Fruit fly (Drosophila melanogaster) whole organism, adult: Measurements from ENCODE around the gene Irp-1B.

Source experiments
- CG11617 ChIP-seq: fragments of 200-800 bp; sonication (Bioruptor generic); optimal IDR thresholded peaks from 2 replicates; lab custom pipeline; 2017; ENCODE audit warnings: mild to moderate bottlenecking, missing biosample characterization, missing genetic modification reagents, missing genetic modification characterization
- CG12768 ChIP-seq: fragments of 200-800 bp; sonication (Bioruptor generic); optimal IDR thresholded peaks from 2 replicates; lab custom pipeline; 2017; ENCODE audit warnings: missing biosample characterization, missing genetic modification characterization, mild to moderate bottlenecking, moderate library complexity, missing genetic modification reagents
- CG14711 ChIP-seq: fragments of 200-800 bp; sonication (Bioruptor generic); optimal IDR thresholded peaks from 2 replicates; lab custom pipeline; 2018; ENCODE audit warnings: missing biosample characterization, mild to moderate bottlenecking, missing genetic modification characterization, moderate library complexity
- CG1620 ChIP-seq: fragments of 200-800 bp; sonication (Bioruptor generic); optimal IDR thresholded peaks from 2 replicates; lab custom pipeline; 2016; ENCODE audit warnings: missing biosample characterization, missing genetic modification characterization
- CG33017 ChIP-seq: fragments of 200-800 bp; sonication (Bioruptor generic); optimal IDR thresholded peaks from 2 replicates; lab custom pipeline; 2018; ENCODE audit warnings: missing biosample characterization, mild to moderate bottlenecking, missing genetic modification characterization, moderate library complexity
- CG5204 ChIP-seq: fragments of 200-800 bp; sonication (Bioruptor generic); optimal IDR thresholded peaks from 2 replicates; lab custom pipeline; 2016; ENCODE audit warnings: missing biosample characterization, missing genetic modification characterization
- CG7045 ChIP-seq: fragments of 200-800 bp; sonication (Bioruptor generic); optimal IDR thresholded peaks from 2 replicates; lab custom pipeline; 2017; ENCODE audit warnings: missing biosample characterization, mild to moderate bottlenecking, missing genetic modification characterization
- CG7101 ChIP-seq: fragments of 200-800 bp; sonication (Bioruptor generic); optimal IDR thresholded peaks from 2 replicates; lab custom pipeline; 2018; ENCODE audit warnings: missing biosample characterization, mild to moderate bottlenecking, missing genetic modification characterization, moderate library complexity
- Clk ChIP-seq: fragments of 200-800 bp; sonication (Bioruptor generic); optimal IDR thresholded peaks from 2 replicates; lab custom pipeline; 2017; ENCODE audit warnings: missing biosample characterization, missing genetic modification characterization
- Crg-1 ChIP-seq: fragments of 200-800 bp; sonication (Bioruptor generic); optimal IDR thresholded peaks from 2 replicates; lab custom pipeline; 2016; ENCODE audit warnings: missing biosample characterization, missing genetic modification characterization
- Hr96 ChIP-seq: fragments of 200-800 bp; sonication (Bioruptor generic); optimal IDR thresholded peaks from 2 replicates; lab custom pipeline; 2016; ENCODE audit warnings: missing biosample characterization, missing genetic modification characterization
- Mnt ChIP-seq: fragments of 200-800 bp; sonication (Bioruptor generic); optimal IDR thresholded peaks from 2 replicates; lab custom pipeline; 2016; ENCODE audit warnings: missing biosample characterization, mild to moderate bottlenecking, missing genetic modification characterization
- bab1 ChIP-seq: fragments of 200-800 bp; sonication (Bioruptor generic); optimal IDR thresholded peaks from 3 replicates; lab custom pipeline; 2019; ENCODE audit warnings: missing biosample characterization, mild to moderate bottlenecking, missing genetic modification characterization, moderate library complexity
- cic ChIP-seq: fragments of 200-800 bp; sonication (Bioruptor generic); optimal IDR thresholded peaks from 2 replicates; lab custom pipeline; 2017; ENCODE audit warnings: missing biosample characterization, mild to moderate bottlenecking, missing genetic modification characterization, moderate library complexity
- cnc ChIP-seq, 2 experiments: fragments of >200 bp; optimal IDR thresholded peaks; 2 replicates each; lab custom pipeline; 2017
- kay ChIP-seq: fragments of 200-800 bp; sonication (Bioruptor generic); peaks from one replicate; lab custom pipeline; 2016; ENCODE audit warnings: missing biosample characterization, missing genetic modification characterization, borderline replicate concordance
- ovo ChIP-seq: fragments of 200-800 bp; sonication (Bioruptor generic); optimal IDR thresholded peaks from 2 replicates; lab custom pipeline; 2016; ENCODE audit warnings: missing biosample characterization, missing genetic modification characterization
- pad ChIP-seq: fragments of 200-800 bp; sonication (Bioruptor generic); optimal IDR thresholded peaks from 3 replicates; lab custom pipeline; 2017; ENCODE audit warnings: missing biosample characterization, missing genetic modification characterization, mild to moderate bottlenecking, moderate library complexity, missing genetic modification reagents
- tj ChIP-seq: fragments of 200-800 bp; sonication (Bioruptor generic); optimal IDR thresholded peaks from 3 replicates; lab custom pipeline; 2017; ENCODE audit warnings: missing biosample characterization, mild to moderate bottlenecking, missing genetic modification characterization, moderate library complexity
- toe ChIP-seq: fragments of 200-800 bp; sonication (Bioruptor generic); optimal IDR thresholded peaks from 2 replicates; lab custom pipeline; 2016; ENCODE audit warnings: missing biosample characterization, missing genetic modification characterization

Irp-1B gene

dm6 chr3R:10391863-10392538 is 20.7 kb downstream of the Irp-1B start:
- TF ChIP-seq cic (GFP tag; lab: Kevin White, UChicago), result peak; percentile 64
- no peak for TF ChIP-seq CG33017 (tag; lab: Kevin White, UChicago)
- TF ChIP-seq Clk (GFP tag; lab: Kevin White, UChicago), result no peak
- TF ChIP-seq kay (GFP tag; lab: Kevin White, UChicago), result peak; percentile 76
- peak; percentile 29 for TF ChIP-seq tj (GFP tag; lab: Kevin White, UChicago)

DNA sequence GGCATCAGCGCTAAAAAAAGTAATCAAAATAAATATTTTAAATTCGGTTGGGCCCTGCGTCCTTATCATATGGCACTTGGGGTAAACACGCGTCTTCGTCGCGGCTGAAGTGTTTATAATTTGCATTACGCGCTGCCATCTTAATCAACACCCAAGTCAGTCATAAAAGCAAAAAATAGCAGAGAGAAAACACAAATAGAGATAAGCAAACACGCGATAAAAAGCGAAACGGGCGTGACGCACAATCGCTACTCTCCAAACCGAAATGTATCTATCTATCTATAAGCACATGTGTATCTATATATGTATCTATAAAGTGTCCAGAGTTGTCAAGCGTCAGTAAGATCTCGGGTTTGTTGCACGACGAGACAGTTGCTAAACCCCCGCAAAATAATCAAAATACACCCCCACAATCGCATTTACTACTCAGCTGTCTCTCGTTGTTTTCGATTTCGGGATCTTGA is 21.7 kb downstream of the Irp-1B start:
- TF ChIP-seq CG11617 (peak; percentile 56), Hr96 (peak; percentile 4), bab1 (GFP tag; lab: Kevin White, UChicago) (no peak), CG7101 (tag; lab: Kevin White, UChicago) (peak; percentile 76), CG7045 (GFP tag; lab: Kevin White, UChicago) (peak; percentile 83), CG5204 (GFP tag; lab: Kevin White, UChicago) (peak; percentile 24), tj (GFP tag; lab: Kevin White, UChicago) (peak; percentile 21), CG14711 (tag; lab: Kevin White, UChicago) (peak; percentile 77), toe (peak; percentile 40), CG1620 (GFP tag; lab: Kevin White, UChicago) (peak; percentile 65), kay (GFP tag; lab: Kevin White, UChicago) (peak; percentile 93), CG12768 (GFP tag; lab: Kevin White, UChicago) (peak; percentile 62), CG33017 (tag; lab: Kevin White, UChicago) (peak; percentile 76), Crg-1 (GFP tag; lab: Kevin White, UChicago) (peak; percentile 28), Clk (GFP tag; lab: Kevin White, UChicago) (peak; percentile 38), cnc (optimal IDR thresholded peaks at IDR 0.05; lab: Kevin White, UChicago) (no peak), Mnt (GFP tag; lab: Kevin White, UChicago) (peak; percentile 80), pad (peak; percentile 53), ovo (GFP tag; lab: Kevin White, UChicago) (peak; percentile 75), cic (GFP tag; lab: Kevin White, UChicago) (peak; percentile 98)

- no peak for TF ChIP-seq CG33017 (tag; lab: Kevin White, UChicago)
- TF ChIP-seq CG11617, result no peak
- TF ChIP-seq CG5204 (GFP tag; lab: Kevin White, UChicago), result no peak
These were observed 22.7 kb downstream of the Irp-1B start for dm6 chr3R:10389877-10390468.

dm6 chr3R:10389027-10389465 is 23.6 kb downstream of the Irp-1B start:
- TF ChIP-seq CG5204 (GFP tag; lab: Kevin White, UChicago) (no peak), CG1620 (GFP tag; lab: Kevin White, UChicago) (no peak), bab1 (GFP tag; lab: Kevin White, UChicago) (no peak), CG14711 (tag; lab: Kevin White, UChicago) (no peak), cic (GFP tag; lab: Kevin White, UChicago) (no peak), CG7101 (tag; lab: Kevin White, UChicago) (no peak)

DNA sequence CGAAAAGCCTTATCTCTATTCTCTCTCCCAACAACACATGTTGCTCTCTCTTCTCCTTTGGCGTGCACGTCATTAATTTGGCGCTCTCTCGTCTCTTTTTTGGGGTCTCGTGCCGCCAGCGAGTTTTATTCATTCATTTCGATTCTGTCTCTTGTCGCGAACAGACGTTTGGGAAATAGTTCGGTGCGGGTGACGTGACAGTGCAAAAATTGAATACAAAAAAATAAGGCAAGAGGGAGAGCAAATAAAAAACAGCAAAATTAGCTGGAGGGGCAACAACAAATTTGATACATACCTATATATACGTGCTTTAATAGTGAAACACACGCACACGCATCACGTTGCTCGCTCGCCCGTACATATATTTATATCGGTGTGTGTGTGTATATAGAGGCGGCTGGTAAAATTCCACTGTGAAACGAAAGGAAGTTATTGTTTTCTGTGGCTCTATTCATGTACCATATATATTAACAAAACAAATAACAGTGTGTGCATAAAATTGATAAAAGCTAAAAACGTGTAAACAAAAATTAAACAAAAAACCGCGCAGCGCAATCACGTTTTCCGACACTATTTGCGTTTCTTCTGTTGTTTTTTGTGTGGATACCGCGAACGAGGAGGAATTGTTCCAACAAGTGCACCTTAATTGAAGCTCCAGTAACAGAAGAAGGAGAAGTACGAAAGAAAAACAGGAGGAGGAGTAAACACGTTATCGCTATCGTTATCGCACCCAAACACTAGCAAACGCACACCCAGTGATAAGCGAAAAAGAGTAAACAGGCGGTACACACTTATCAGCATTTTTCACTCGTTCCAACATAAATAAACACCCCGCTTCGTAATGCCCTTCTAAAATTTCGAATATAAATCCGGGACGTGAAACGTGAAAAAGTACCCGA is 24.3 kb downstream of the Irp-1B start, which contains the start of gene cwo:
cwo (plus strand) TSS at position 131 of the 899 bp plus-strand sequence.
- TF ChIP-seq CG1620 (GFP tag; lab: Kevin White, UChicago) (no peak), tj (GFP tag; lab: Kevin White, UChicago) (peak; percentile 48), Clk (GFP tag; lab: Kevin White, UChicago) (no peak), CG12768 (GFP tag; lab: Kevin White, UChicago) (peak; percentile 58), Hr96 (no peak), CG11617 (no peak), cic (GFP tag; lab: Kevin White, UChicago) (peak; percentile 84), CG33017 (tag; lab: Kevin White, UChicago) (peak; percentile 41), CG5204 (GFP tag; lab: Kevin White, UChicago) (no peak), CG7101 (tag; lab: Kevin White, UChicago) (peak; percentile 48), cnc (optimal IDR thresholded peaks at IDR 0.05; lab: Kevin White, UChicago) (peak; percentile 84 to 95), CG7045 (GFP tag; lab: Kevin White, UChicago) (peak; percentile 13), Crg-1 (GFP tag; lab: Kevin White, UChicago) (peak; percentile 26), CG14711 (tag; lab: Kevin White, UChicago) (peak; percentile 34), bab1 (GFP tag; lab: Kevin White, UChicago) (peak; percentile 12), pad (peak; percentile 20), Mnt (GFP tag; lab: Kevin White, UChicago) (peak; percentile 62), toe (no peak), kay (GFP tag; lab: Kevin White, UChicago) (peak; percentile 88), ovo (GFP tag; lab: Kevin White, UChicago) (no peak)
